Worm (Caenorhabditis elegans) whole organism, L4 larva: ENCODE measurements around the gene ZK1073.2.

Experiments used
- F44E2.7 ChIP-seq: fragments of 200-800 bp; sonication (Bioruptor generic); IDR thresholded peaks from 2 replicates; pipeline ENCODE4 v2.1.2; 2022; ENCODE audit warnings: missing genetic modification characterization, missing compliant biosample characterization
- R02D3.7 ChIP-seq: fragments of 150-350 bp; sonication (generic microtip); optimal IDR thresholded peaks from 3 replicates; lab custom pipeline; 2014; ENCODE audit warnings: missing biosample characterization, missing genetic modification characterization
- T20F7.1 ChIP-seq: fragments of 200-800 bp; sonication (Bioruptor generic); optimal IDR thresholded peaks from 2 replicates; lab custom pipeline; 2018; ENCODE audit warnings: mild to moderate bottlenecking, missing genetic modification characterization, missing compliant biosample characterization
- T26A8.4 ChIP-seq: fragments of 200-800 bp; sonication (Bioruptor generic); IDR thresholded peaks from 2 replicates; pipeline ENCODE4 v1.3.6; 2022; ENCODE audit warnings: missing genetic modification characterization, missing compliant biosample characterization
- aha-1 ChIP-seq: fragments of 150-350 bp; peaks from one replicate; lab custom pipeline; 2014; ENCODE audit warnings: missing biosample characterization, missing genetic modification characterization
- attf-4 ChIP-seq: sonication (generic microtip); optimal IDR thresholded peaks from 3 replicates; lab custom pipeline; 2017; ENCODE audit warnings: missing biosample characterization, missing genetic modification characterization
- ceh-20 ChIP-seq: fragments of 200-800 bp; sonication (Bioruptor generic); IDR thresholded peaks from 2 replicates; pipeline ENCODE4 v1.3.6; 2022; ENCODE audit warnings: missing genetic modification reagents, missing genetic modification characterization, missing compliant biosample characterization
- ceh-32 ChIP-seq: sonication (generic microtip); optimal IDR thresholded peaks from 2 replicates; lab custom pipeline; 2016; ENCODE audit warnings: mild to moderate bottlenecking, missing genetic modification characterization, missing compliant biosample characterization; ENCODE audit not compliant: poor library complexity
- daf-16 ChIP-seq, 3 experiments: sonication (generic microtip); optimal IDR thresholded peaks; 2 replicates each; lab custom pipeline; 2016 to 2017; ENCODE audit warnings: missing genetic modification characterization in 3 of 3, missing genetic modification reagents in 3 of 3, mild to moderate bottlenecking in 2 of 3, missing compliant biosample characterization in 2 of 3, missing biosample characterization in 1 of 3, moderate library complexity in 1 of 3
- daf-19 ChIP-seq: fragments of 200-800 bp; sonication (Bioruptor generic); conservative IDR thresholded peaks from 2 replicates; pipeline ENCODE4 v1.3.6; 2022; ENCODE audit warnings: missing genetic modification characterization, missing compliant biosample characterization
- daf-8 ChIP-seq: fragments of 200-800 bp; sonication (Bioruptor generic); IDR thresholded peaks from 2 replicates; pipeline ENCODE4 v1.3.6; 2022; ENCODE audit warnings: missing genetic modification characterization, missing compliant biosample characterization
- dmd-6 ChIP-seq: fragments of 200-800 bp; sonication (Bioruptor generic); IDR thresholded peaks from 2 replicates; pipeline ENCODE4 v1.3.6; 2022; ENCODE audit warnings: missing genetic modification reagents, missing genetic modification characterization, missing compliant biosample characterization
- dmd-8 ChIP-seq: fragments of 200-800 bp; sonication (Bioruptor generic); IDR thresholded peaks from 2 replicates; pipeline ENCODE4 v1.3.6; 2022; ENCODE audit warnings: missing genetic modification characterization, missing compliant biosample characterization
- duxl-1 ChIP-seq: sonication (generic microtip); optimal IDR thresholded peaks from 2 replicates; lab custom pipeline; 2016; ENCODE audit warnings: mild to moderate bottlenecking, missing genetic modification characterization, moderate library complexity, missing compliant biosample characterization; ENCODE audit not compliant: poor library complexity
- dve-1 ChIP-seq: sonication (generic microtip); optimal IDR thresholded peaks from 2 replicates; lab custom pipeline; 2017; ENCODE audit warnings: antibody characterized with exemption, mild to moderate bottlenecking, missing genetic modification characterization, missing compliant biosample characterization; ENCODE audit not compliant: insufficient read depth
- egl-43 ChIP-seq: fragments of 200-800 bp; sonication (Bioruptor generic); IDR thresholded peaks from 2 replicates; pipeline ENCODE4 v1.3.6; 2022; ENCODE audit warnings: missing genetic modification reagents, missing genetic modification characterization, missing compliant biosample characterization
- hlh-11 ChIP-seq: fragments of 200-800 bp; sonication (Bioruptor generic); optimal IDR thresholded peaks from 2 replicates; lab custom pipeline; 2018; ENCODE audit warnings: mild to moderate bottlenecking, missing genetic modification characterization, missing compliant biosample characterization
- hlh-30 ChIP-seq: sonication (generic microtip); optimal IDR thresholded peaks from 2 replicates; lab custom pipeline; 2017; ENCODE audit warnings: antibody characterized with exemption, mild to moderate bottlenecking, missing genetic modification characterization, missing compliant biosample characterization; ENCODE audit not compliant: insufficient read depth
- lim-7 ChIP-seq: fragments of 200-800 bp; sonication (Bioruptor generic); IDR thresholded peaks from 2 replicates; pipeline ENCODE4 v1.3.6; 2022; ENCODE audit warnings: missing genetic modification characterization, missing compliant biosample characterization
- lin-1 ChIP-seq: fragments of 200-800 bp; sonication (Bioruptor generic); IDR thresholded peaks from 2 replicates; pipeline ENCODE4 v1.3.6; 2022; ENCODE audit warnings: missing genetic modification reagents, missing genetic modification characterization, missing compliant biosample characterization
- lin-13 ChIP-seq: fragments of 150-350 bp; optimal IDR thresholded peaks from 2 replicates; lab custom pipeline; 2014; ENCODE audit warnings: missing biosample characterization, missing genetic modification reagents, missing genetic modification characterization
- lir-3 ChIP-seq: sonication (generic microtip); optimal IDR thresholded peaks from 2 replicates; lab custom pipeline; 2016; ENCODE audit warnings: mild to moderate bottlenecking, missing genetic modification characterization, missing compliant biosample characterization
- lsy-2 ChIP-seq, 2 experiments: fragments of 150-350 bp in 1 of 2; sonication (generic microtip) in 1 of 2; optimal IDR thresholded peaks; 2 replicates each; lab custom pipeline; 2014 to 2017; ENCODE audit warnings: missing biosample characterization in 2 of 2, missing genetic modification characterization in 2 of 2
- mdl-1 ChIP-seq, 2 experiments: fragments of 150-350 bp in 1 of 2; sonication (generic microtip) in 1 of 2; optimal IDR thresholded peaks; 2 replicates each; lab custom pipeline; 2014 to 2017; ENCODE audit warnings: missing biosample characterization in 2 of 2, missing genetic modification characterization in 2 of 2
- mdt-29 ChIP-seq: fragments of 200-800 bp; sonication (Bioruptor generic); IDR thresholded peaks from 2 replicates; pipeline ENCODE4 v1.3.6; 2022; ENCODE audit warnings: missing genetic modification reagents, missing genetic modification characterization, missing compliant biosample characterization
- mxl-3 ChIP-seq: fragments of 200-800 bp; sonication (Bioruptor generic); optimal IDR thresholded peaks from 2 replicates; lab custom pipeline; 2018; ENCODE audit warnings: mild to moderate bottlenecking, missing genetic modification characterization, missing compliant biosample characterization
- nhr-10 ChIP-seq: fragments of 150-350 bp; optimal IDR thresholded peaks from 2 replicates; lab custom pipeline; 2014; ENCODE audit warnings: missing biosample characterization, missing genetic modification characterization
- nhr-11 ChIP-seq: fragments of 150-350 bp; optimal IDR thresholded peaks from 2 replicates; lab custom pipeline; 2014; ENCODE audit warnings: missing biosample characterization, missing genetic modification characterization
- nhr-28 ChIP-seq: fragments of 150-350 bp; optimal IDR thresholded peaks from 2 replicates; lab custom pipeline; 2014; ENCODE audit warnings: missing biosample characterization, missing genetic modification characterization
- nhr-42 ChIP-seq: fragments of 200-800 bp; sonication (Bioruptor generic); IDR thresholded peaks from 2 replicates; pipeline ENCODE4 v1.3.6; 2022; ENCODE audit warnings: missing genetic modification characterization, missing compliant biosample characterization
- nhr-48 ChIP-seq: sonication (generic microtip); optimal IDR thresholded peaks from 2 replicates; lab custom pipeline; 2016; ENCODE audit warnings: mild to moderate bottlenecking, missing genetic modification characterization, missing compliant biosample characterization
- nhr-76 ChIP-seq: fragments of 150-350 bp; optimal IDR thresholded peaks from 2 replicates; lab custom pipeline; 2014; ENCODE audit warnings: missing biosample characterization, missing genetic modification characterization
- nhr-77 ChIP-seq: fragments of 150-350 bp; optimal IDR thresholded peaks from 2 replicates; lab custom pipeline; 2014; ENCODE audit warnings: missing biosample characterization, missing genetic modification characterization
- php-3 ChIP-seq: fragments of 200-800 bp; sonication (Bioruptor generic); IDR thresholded peaks from 2 replicates; pipeline ENCODE4 v1.3.6; 2022; ENCODE audit warnings: missing genetic modification reagents, missing genetic modification characterization, missing compliant biosample characterization
- pqm-1 ChIP-seq: sonication (generic microtip); optimal IDR thresholded peaks from 2 replicates; lab custom pipeline; 2017; ENCODE audit warnings: missing biosample characterization, missing genetic modification characterization
- sdz-12 ChIP-seq: fragments of 200-800 bp; sonication (Bioruptor generic); optimal IDR thresholded peaks from 2 replicates; lab custom pipeline; 2018; ENCODE audit warnings: mild to moderate bottlenecking, missing genetic modification characterization, missing compliant biosample characterization
- spr-1 ChIP-seq: sonication (generic microtip); optimal IDR thresholded peaks from 2 replicates; lab custom pipeline; 2016; ENCODE audit warnings: mild to moderate bottlenecking, missing genetic modification characterization, missing compliant biosample characterization
- spr-3 ChIP-seq: fragments of 200-800 bp; sonication (Bioruptor generic); optimal IDR thresholded peaks from 2 replicates; lab custom pipeline; 2018; ENCODE audit warnings: mild to moderate bottlenecking, missing genetic modification characterization, missing compliant biosample characterization
- unc-130 ChIP-seq: sonication (generic microtip); optimal IDR thresholded peaks from 2 replicates; lab custom pipeline; 2016; ENCODE audit warnings: missing genetic modification reagents, missing genetic modification characterization, missing compliant biosample characterization
- unc-62 ChIP-seq, 3 experiments: fragments of 150-350 bp in 1 of 3; sonication (generic microtip); optimal IDR thresholded peaks in 2 of 3; peaks in 1 of 3; 1 replicate in 1 of 3; 2 replicates in 2 of 3; lab custom pipeline; 2014 to 2017; ENCODE audit warnings: missing biosample characterization in 3 of 3, missing genetic modification characterization in 3 of 3, missing genetic modification reagents in 3 of 3, missing genotype in 1 of 3
- zip-11 ChIP-seq: fragments of 200-800 bp; sonication (Bioruptor generic); IDR thresholded peaks from 2 replicates; pipeline ENCODE4 v1.3.6; 2022; ENCODE audit warnings: missing genetic modification characterization, missing compliant biosample characterization
- zip-2 ChIP-seq: fragments of 150-350 bp; optimal IDR thresholded peaks from 2 replicates; lab custom pipeline; 2014; ENCODE audit warnings: missing biosample characterization, missing genetic modification characterization

Gene ZK1073.2

ce11 chrX:16157499-16157898, 54.0 kb downstream of the ZK1073.2 start (continued):
- no peak for TF ChIP-seq sdz-12 (GFP tag; lab: Kevin White, UChicago)
- TF ChIP-seq nhr-10 (tag; lab: Kevin White, UChicago), result no peak
- no peak for TF ChIP-seq R02D3.7 (tag; lab: Kevin White, UChicago)
- no peak for TF ChIP-seq lsy-2 (tag; optimal IDR thresholded peaks at IDR 0.05; lab: Kevin White, UChicago)
- no peak for TF ChIP-seq hlh-30
- no peak for TF ChIP-seq nhr-28

DNA sequence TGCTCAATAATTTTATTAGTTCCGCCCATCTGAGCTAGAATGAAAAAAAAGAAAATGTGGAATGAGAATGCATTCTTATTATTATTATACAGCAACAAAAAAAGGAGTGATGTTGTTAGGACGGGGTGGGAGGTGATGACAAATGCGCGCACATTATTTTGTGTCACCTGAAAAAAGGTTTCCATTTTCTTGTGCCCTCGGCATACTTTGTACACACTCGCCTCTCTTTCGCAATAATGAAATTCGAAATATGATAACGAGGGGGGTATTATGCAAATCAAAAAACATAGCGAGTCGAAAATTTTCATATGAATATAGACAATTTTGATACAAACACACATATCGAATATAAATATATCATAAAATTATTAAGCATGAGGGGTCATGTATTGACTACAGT, 55.9 kb downstream of the ZK1073.2 start:
- TF ChIP-seq nhr-10 (tag; lab: Kevin White, UChicago) (no peak), daf-16 (GFP tag; optimal IDR thresholded peaks at IDR 0.05; lab: Kevin White, UChicago) (no peak), daf-16 (tag; optimal IDR thresholded peaks at IDR 0.05; lab: Kevin White, UChicago) (peak; percentile 34), mdl-1 (tag; optimal IDR thresholded peaks at IDR 0.05; lab: Kevin White, UChicago) (peak in 1 of 2 experiments; percentile 23), unc-62 (GFP tag; optimal IDR thresholded peaks at IDR 0.05 in 1 of 2; lab: Kevin White, UChicago) (peak in 1 of 2 experiments; percentile 90), unc-62 (tag; optimal IDR thresholded peaks at IDR 0.05; lab: Kevin White, UChicago) (no peak), F44E2.7 (GFP tag; lab: Robert Waterston, UW) (no peak), hlh-11 (tag; lab: Kevin White, UChicago) (peak; percentile 38), dve-1 (tag; lab: Kevin White, UChicago) (peak; percentile 34), nhr-28 (peak; percentile 11), mdt-29 (GFP tag; lab: Robert Waterston, UW) (no peak), nhr-11 (peak; percentile 5), hlh-30 (peak; percentile 40)
- TF ChIP-seq, all 104 proteins: peak for 8

- TF ChIP-seq ceh-20 (GFP tag; lab: Robert Waterston, UW), result no peak
- TF ChIP-seq mdl-1 (tag; optimal IDR thresholded peaks at IDR 0.05; lab: Kevin White, UChicago), result peak in 1 of 2 experiments; percentile 76
- TF ChIP-seq dmd-6 (GFP tag; lab: Robert Waterston, UW), result peak; percentile 60
- peak; percentile 12 for TF ChIP-seq nhr-28
These were observed 57.4 kb downstream of the ZK1073.2 start for ce11 chrX:16160924-16161323.

DNA sequence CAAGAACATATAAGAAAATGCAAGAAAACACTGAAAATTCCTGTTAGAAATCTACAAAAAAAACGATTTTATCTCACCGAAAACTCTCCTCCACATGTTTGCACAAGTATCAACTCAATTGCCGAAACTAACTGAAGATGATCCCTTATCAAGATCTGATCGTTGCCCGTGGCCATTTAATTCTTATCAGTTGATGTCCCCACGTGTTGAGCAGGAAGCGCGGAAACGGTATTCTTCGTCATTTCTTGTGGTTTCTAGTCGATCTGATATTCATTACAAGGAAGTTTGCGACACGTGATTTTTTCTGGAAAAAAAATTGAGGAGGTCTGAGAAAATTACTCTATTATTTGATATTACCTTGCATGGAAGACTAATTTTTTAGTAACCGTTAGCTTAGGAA, 59.9 kb downstream of the ZK1073.2 start, which contains the start of gene F09C8.1:
F09C8.1 (minus strand) TSS at position 123 of the 400 bp plus-strand sequence.
- TF ChIP-seq daf-8 (no peak), spr-3 (no peak), mdl-1 (tag; optimal IDR thresholded peaks at IDR 0.05; lab: Kevin White, UChicago) (peak in 1 of 2 experiments; percentile 86), daf-19 (no peak), lin-13 (GFP tag; lab: Kevin White, UChicago) (no peak), unc-130 (GFP tag; lab: Kevin White, UChicago) (no peak), F44E2.7 (GFP tag; lab: Robert Waterston, UW) (no peak), nhr-76 (tag; lab: Kevin White, UChicago) (no peak), nhr-48 (no peak), egl-43 (GFP tag; lab: Robert Waterston, UW) (no peak), zip-2 (no peak), zip-11 (no peak), ceh-20 (GFP tag; lab: Robert Waterston, UW) (no peak), attf-4 (no peak), pqm-1 (tag; lab: Kevin White, UChicago) (peak; percentile 59), spr-1 (no peak), T26A8.4 (GFP tag; lab: Robert Waterston, UW) (no peak), php-3 (no peak), hlh-11 (tag; lab: Kevin White, UChicago) (peak; percentile 51), nhr-42 (no peak), lin-1 (GFP tag; lab: Robert Waterston, UW) (0 out of 2 replicates have a peak, but pooled peaks have one; percentile 34), nhr-77 (tag; lab: Kevin White, UChicago) (peak; percentile 86), dve-1 (tag; lab: Kevin White, UChicago) (peak; percentile 75), mxl-3 (GFP tag; lab: Kevin White, UChicago) (peak; percentile 84), hlh-30 (peak; percentile 23), ceh-32 (tag; lab: Kevin White, UChicago) (no peak), unc-62 (GFP tag; optimal IDR thresholded peaks at IDR 0.05 in 1 of 2; lab: Kevin White, UChicago) (peak in 1 of 2 experiments; percentile 2), unc-62 (tag; optimal IDR thresholded peaks at IDR 0.05; lab: Kevin White, UChicago) (no peak), dmd-6 (GFP tag; lab: Robert Waterston, UW) (peak; percentile 92), daf-16 (GFP tag; optimal IDR thresholded peaks at IDR 0.05; lab: Kevin White, UChicago) (no peak), daf-16 (tag; optimal IDR thresholded peaks at IDR 0.05; lab: Kevin White, UChicago) (peak; percentile 43), dmd-8 (GFP tag; lab: Robert Waterston, UW) (no peak), lir-3 (tag; lab: Kevin White, UChicago) (no peak), lim-7 (no peak), nhr-28 (peak; percentile 73), T20F7.1 (GFP tag; lab: Kevin White, UChicago) (no peak), aha-1 (no peak), duxl-1 (no peak)
